Worm (Caenorhabditis elegans) whole organism, young adult: Measurements from ENCODE around the gene H10E21.4.

ENCODE experiments used
- F49E8.2 ChIP-seq: sonication (generic microtip); optimal IDR thresholded peaks from 3 replicates; lab custom pipeline; 2017; ENCODE audit warnings: missing genetic modification characterization, mild to moderate bottlenecking, missing compliant biosample characterization, antibody characterized with exemption, moderate library complexity; ENCODE audit not compliant: insufficient read depth
- F55B11.4 ChIP-seq: sonication (generic microtip); optimal IDR thresholded peaks from 2 replicates; lab custom pipeline; 2016; ENCODE audit warnings: missing compliant biosample characterization, missing genetic modification characterization, borderline replicate concordance; ENCODE audit not compliant: insufficient read depth
- Y95B8A.8 ChIP-seq: fragments of 200-800 bp; sonication (Bioruptor generic); IDR thresholded peaks from 2 replicates; pipeline ENCODE4 v1.3.6; 2022; ENCODE audit warnings: missing genetic modification reagents, missing genetic modification characterization, missing compliant biosample characterization
- ceh-91 ChIP-seq: fragments of 200-800 bp; sonication (Bioruptor generic); IDR thresholded peaks from 2 replicates; pipeline ENCODE4 v1.3.6; 2022; ENCODE audit warnings: missing genetic modification reagents, missing genetic modification characterization, missing compliant biosample characterization
- egl-18 ChIP-seq: fragments of 200-800 bp; sonication (Bioruptor generic); IDR thresholded peaks from 2 replicates; pipeline ENCODE4 v1.3.6; 2022; ENCODE audit warnings: missing genetic modification reagents, missing genetic modification characterization, missing compliant biosample characterization
- hrde-1 ChIP-seq: sonication (generic microtip); optimal IDR thresholded peaks from 2 replicates; lab custom pipeline; 2016; ENCODE audit warnings: missing genetic modification characterization, mild to moderate bottlenecking, missing compliant biosample characterization, moderate library complexity, missing genotype, missing genetic modification reagents, borderline replicate concordance
- rcor-1 ChIP-seq: fragments of 200-800 bp; sonication (Bioruptor generic); IDR thresholded peaks from 2 replicates; pipeline ENCODE4 v1.3.6; 2022; ENCODE audit warnings: missing genetic modification reagents, missing genetic modification characterization, missing compliant biosample characterization
- sdz-38 ChIP-seq: sonication (generic microtip); optimal IDR thresholded peaks from 2 replicates; lab custom pipeline; 2016; ENCODE audit warnings: missing genotype, missing genetic modification characterization, missing compliant biosample characterization
- snpc-1.3 ChIP-seq: sonication (generic microtip); optimal IDR thresholded peaks from 2 replicates; lab custom pipeline; 2017; ENCODE audit warnings: missing genetic modification characterization, mild to moderate bottlenecking, missing compliant biosample characterization, antibody characterized with exemption, moderate library complexity, missing genotype, missing genetic modification reagents; ENCODE audit not compliant: insufficient read depth
- tbp1 ChIP-seq: fragments of 200-800 bp; sonication (Bioruptor generic); optimal IDR thresholded peaks from 2 replicates; lab custom pipeline; 2018; ENCODE audit warnings: mild to moderate bottlenecking, missing genetic modification characterization, missing compliant biosample characterization
- tbx-9 ChIP-seq: sonication (generic microtip); optimal IDR thresholded peaks from 2 replicates; lab custom pipeline; 2016; ENCODE audit warnings: borderline replicate concordance, missing genetic modification characterization, inconsistent platforms, missing compliant biosample characterization
- unc-130 ChIP-seq: sonication (generic microtip); optimal IDR thresholded peaks from 2 replicates; lab custom pipeline; 2016; ENCODE audit warnings: missing genetic modification reagents, missing genetic modification characterization, missing compliant biosample characterization

DNA sequence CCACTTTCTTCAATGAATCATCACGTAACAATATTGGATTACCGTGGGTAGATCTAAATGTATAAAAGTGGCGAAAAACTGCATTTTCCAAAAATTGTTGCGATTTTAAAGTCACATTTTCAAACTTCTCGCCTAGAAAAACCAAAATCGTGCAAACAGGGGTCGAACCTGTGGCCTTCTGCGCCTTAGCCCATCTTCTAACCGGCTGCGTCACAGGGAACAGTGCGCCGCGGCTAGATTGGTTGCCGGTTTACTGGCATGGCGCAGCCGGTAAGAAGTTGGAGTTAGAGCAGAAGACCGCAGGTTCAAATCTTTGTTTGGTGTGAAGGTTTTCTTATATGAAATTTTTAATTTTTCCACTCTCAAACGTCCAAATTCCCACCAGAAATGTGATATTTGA, 29.6 kb upstream of the H10E21.4 start:
- TF ChIP-seq hrde-1 (no peak), F55B11.4 (no peak), egl-18 (no peak), ceh-91 (GFP tag; lab: Robert Waterston, UW) (no peak), F49E8.2 (tag; lab: Kevin White, UChicago) (no peak), tbx-9 (no peak), tbp1 (GFP tag; lab: Kevin White, UChicago) (peak; percentile 64), unc-130 (GFP tag; lab: Kevin White, UChicago) (no peak), Y95B8A.8 (GFP tag; lab: Robert Waterston, UW) (no peak), rcor-1 (no peak), snpc-1.3 (tag; lab: Kevin White, UChicago) (no peak), sdz-38 (tag; lab: Kevin White, UChicago) (no peak)
